Fruit fly (Drosophila melanogaster) whole organism, embryonic: ENCODE results near the gene CG12115.
A peak's percentile ranks its signal among the peaks of the same experiment; 100 is the strongest.

Experiments
- Adf1 ChIP-seq: fragments of 200-800 bp; sonication (Bioruptor generic); IDR thresholded peaks from 2 replicates; pipeline ENCODE4 v1.3.6; 2022; ENCODE audit warnings: missing biosample characterization, missing genetic modification characterization
- BEAF-32 ChIP-seq: fragments of 200-800 bp; sonication (Bioruptor generic); optimal IDR thresholded peaks from 3 replicates; lab custom pipeline; 2017; ENCODE audit warnings: missing biosample characterization, missing genetic modification characterization, mild to moderate bottlenecking, moderate library complexity, missing genetic modification reagents
- CG10274 ChIP-seq: fragments of 200-800 bp; sonication (Bioruptor generic); optimal IDR thresholded peaks from 3 replicates; lab custom pipeline; 2017; ENCODE audit warnings: missing biosample characterization, mild to moderate bottlenecking, missing genetic modification characterization
- CG10366 ChIP-seq: fragments of 200-800 bp; sonication (Bioruptor generic); IDR thresholded peaks from 2 replicates; pipeline ENCODE4 v1.3.6; 2022; ENCODE audit warnings: missing biosample characterization, missing genetic modification characterization
- CG10431 ChIP-seq: fragments of 200-800 bp; sonication (Bioruptor generic); optimal IDR thresholded peaks from 3 replicates; lab custom pipeline; 2018; ENCODE audit warnings: missing biosample characterization, mild to moderate bottlenecking, missing genetic modification characterization
- CG10462 ChIP-seq: fragments of 200-800 bp; sonication (Bioruptor generic); optimal IDR thresholded peaks from 2 replicates; lab custom pipeline; 2016; ENCODE audit warnings: missing biosample characterization, missing genetic modification characterization
- CG11247 ChIP-seq: fragments of 200-800 bp; sonication (Bioruptor generic); IDR thresholded peaks from 2 replicates; pipeline ENCODE4 v1.3.6; 2022; ENCODE audit warnings: missing biosample characterization, missing genetic modification characterization
- CG13287 ChIP-seq: fragments of 200-800 bp; sonication (Bioruptor generic); IDR thresholded peaks from 2 replicates; pipeline ENCODE4 v1.3.6; 2022; ENCODE audit warnings: missing biosample characterization, missing genetic modification characterization; ENCODE audit not compliant: partially characterized antibody
- CG13296 ChIP-seq: fragments of 200-800 bp; sonication (Bioruptor generic); optimal IDR thresholded peaks from 3 replicates; lab custom pipeline; 2018; ENCODE audit warnings: missing biosample characterization, mild to moderate bottlenecking, missing genetic modification characterization
- CG13775 ChIP-seq: fragments of 200-800 bp; sonication (Bioruptor generic); optimal IDR thresholded peaks from 3 replicates; lab custom pipeline; 2017; ENCODE audit warnings: missing biosample characterization, mild to moderate bottlenecking, missing genetic modification characterization
- CG16779 ChIP-seq: fragments of 200-800 bp; sonication (Bioruptor generic); IDR thresholded peaks from 2 replicates; pipeline ENCODE4 v1.3.6; 2022; ENCODE audit warnings: missing biosample characterization, missing genetic modification characterization
- CG17385 ChIP-seq: fragments of 200-800 bp; sonication (Bioruptor generic); optimal IDR thresholded peaks from 3 replicates; lab custom pipeline; 2018; ENCODE audit warnings: missing biosample characterization, mild to moderate bottlenecking, missing genetic modification characterization
- CG17829 ChIP-seq: fragments of 200-800 bp; optimal IDR thresholded peaks from 2 replicates; lab custom pipeline; 2019; ENCODE audit warnings: missing biosample characterization, mild to moderate bottlenecking, missing genetic modification characterization, moderate library complexity
- CG18011 ChIP-seq: fragments of 200-800 bp; sonication (Bioruptor generic); optimal IDR thresholded peaks from 2 replicates; lab custom pipeline; 2017; ENCODE audit warnings: missing biosample characterization, missing genetic modification characterization, mild to moderate bottlenecking, moderate library complexity, missing genotype
- CG31388 ChIP-seq: fragments of 200-800 bp; sonication (Bioruptor generic); optimal IDR thresholded peaks from 2 replicates; lab custom pipeline; 2016; ENCODE audit warnings: missing biosample characterization, missing genetic modification characterization
- CG33213 ChIP-seq: fragments of 200-800 bp; sonication (Bioruptor generic); optimal IDR thresholded peaks from 3 replicates; lab custom pipeline; 2016; ENCODE audit warnings: missing biosample characterization, missing genetic modification characterization
- CG42726 ChIP-seq: fragments of 200-800 bp; sonication (Bioruptor generic); IDR thresholded peaks from 2 replicates; pipeline ENCODE4 v1.3.6; 2022; ENCODE audit warnings: missing biosample characterization, missing genetic modification characterization; ENCODE audit not compliant: partially characterized antibody
- CG4328 ChIP-seq: fragments of 200-800 bp; sonication (Bioruptor generic); optimal IDR thresholded peaks from 3 replicates; lab custom pipeline; 2017; ENCODE audit warnings: missing biosample characterization, missing genetic modification reagents, missing genetic modification characterization
- CG7271 ChIP-seq: fragments of 200-800 bp; sonication (Bioruptor generic); optimal IDR thresholded peaks from 2 replicates; lab custom pipeline; 2018; ENCODE audit warnings: missing biosample characterization, mild to moderate bottlenecking, missing genetic modification characterization, moderate library complexity
- CG7745 ChIP-seq: fragments of 200-800 bp; sonication (Bioruptor generic); optimal IDR thresholded peaks from 2 replicates; lab custom pipeline; 2018; ENCODE audit warnings: missing biosample characterization, mild to moderate bottlenecking, missing genetic modification characterization, moderate library complexity
- Deaf1 ChIP-seq: fragments of 200-800 bp; optimal IDR thresholded peaks from 3 replicates; lab custom pipeline; 2019; ENCODE audit warnings: missing biosample characterization, mild to moderate bottlenecking, missing genetic modification characterization, moderate library complexity
- Fer2 ChIP-seq: fragments of 200-800 bp; sonication (Bioruptor generic); optimal IDR thresholded peaks from 2 replicates; lab custom pipeline; 2018; ENCODE audit warnings: missing biosample characterization, mild to moderate bottlenecking, missing genetic modification characterization, moderate library complexity
- H2.0 ChIP-seq: fragments of 200-800 bp; sonication (Bioruptor generic); IDR thresholded peaks from 2 replicates; pipeline ENCODE4 v1.3.6; 2022; ENCODE audit warnings: missing biosample characterization, missing genetic modification characterization
- HHEX ChIP-seq: fragments of 200-800 bp; sonication (Bioruptor generic); optimal IDR thresholded peaks from 3 replicates; lab custom pipeline; 2017; ENCODE audit warnings: missing biosample characterization, mild to moderate bottlenecking, missing genetic modification characterization, missing genetic modification reagents
- HLH54F ChIP-seq: fragments of 200-800 bp; sonication (Bioruptor generic); optimal IDR thresholded peaks from 3 replicates; lab custom pipeline; 2016; ENCODE audit warnings: missing biosample characterization, missing genetic modification characterization
- Hey ChIP-seq: fragments of 200-800 bp; sonication (Bioruptor generic); optimal IDR thresholded peaks from 3 replicates; lab custom pipeline; 2018; ENCODE audit warnings: missing biosample characterization, mild to moderate bottlenecking, missing genetic modification characterization
- Hr3 ChIP-seq: fragments of 200-800 bp; sonication (Bioruptor generic); optimal IDR thresholded peaks from 3 replicates; lab custom pipeline; 2016; ENCODE audit warnings: missing biosample characterization, missing genetic modification characterization
- Hr51 ChIP-seq, 2 experiments: fragments of 200-800 bp; sonication (Bioruptor generic); optimal IDR thresholded peaks; 2 replicates in 1 of 2; 3 replicates in 1 of 2; lab custom pipeline; 2016 to 2018; ENCODE audit warnings: missing biosample characterization in 2 of 2, missing genetic modification characterization in 2 of 2, mild to moderate bottlenecking in 1 of 2, moderate library complexity in 1 of 2
- Lpt ChIP-seq: fragments of >200 bp; optimal IDR thresholded peaks from 2 replicates; lab custom pipeline; 2018; ENCODE audit warnings: missing biosample characterization, missing genetic modification characterization
- MTF-1 ChIP-seq: fragments of 200-800 bp; sonication (Bioruptor generic); optimal IDR thresholded peaks from 2 replicates; lab custom pipeline; 2018; ENCODE audit warnings: missing biosample characterization, mild to moderate bottlenecking, missing genetic modification characterization, borderline replicate concordance
- Oaz ChIP-seq: fragments of 200-800 bp; sonication (Bioruptor generic); IDR thresholded peaks from 2 replicates; pipeline ENCODE4 v1.3.6; 2022; ENCODE audit warnings: missing biosample characterization, missing genetic modification characterization
- Pdp1 ChIP-seq, 2 experiments: fragments of 200-800 bp; sonication (Bioruptor generic); optimal IDR thresholded peaks; 3 replicates each; lab custom pipeline; 2016; ENCODE audit warnings: missing biosample characterization in 2 of 2, missing genetic modification characterization in 2 of 2, mild to moderate bottlenecking in 1 of 2, moderate library complexity in 1 of 2
- Scr ChIP-seq: fragments of 200-800 bp; sonication (Bioruptor generic); IDR thresholded peaks from 2 replicates; pipeline ENCODE4 v1.3.6; 2022; ENCODE audit warnings: missing biosample characterization, missing genetic modification characterization; ENCODE audit not compliant: partially characterized antibody
- Tbp ChIP-seq: fragments of >200 bp; optimal IDR thresholded peaks from 2 replicates; lab custom pipeline; 2018; ENCODE audit warnings: missing biosample characterization, missing genetic modification characterization
- Xrp1 ChIP-seq: fragments of 200-800 bp; sonication (Bioruptor generic); IDR thresholded peaks from 2 replicates; pipeline ENCODE4 v1.3.6; 2022; ENCODE audit warnings: missing biosample characterization, missing genetic modification characterization
- ac ChIP-seq: fragments of 200-800 bp; sonication (Bioruptor generic); optimal IDR thresholded peaks from 3 replicates; lab custom pipeline; 2017; ENCODE audit warnings: missing biosample characterization, mild to moderate bottlenecking, missing genetic modification characterization
- chn ChIP-seq: fragments of 200-800 bp; sonication (Bioruptor generic); optimal IDR thresholded peaks from 2 replicates; lab custom pipeline; 2016; ENCODE audit warnings: missing biosample characterization, missing genetic modification characterization
- crc ChIP-seq: fragments of 200-800 bp; sonication (Bioruptor generic); optimal IDR thresholded peaks from 2 replicates; lab custom pipeline; 2016; ENCODE audit warnings: missing biosample characterization, missing genetic modification characterization
- ewg ChIP-seq: fragments of 200-800 bp; sonication (Bioruptor generic); optimal IDR thresholded peaks from 3 replicates; lab custom pipeline; 2017; ENCODE audit warnings: mild to moderate bottlenecking, missing biosample characterization, missing genetic modification reagents, missing genetic modification characterization
- gfzf ChIP-seq: fragments of 200-800 bp; sonication (Bioruptor generic); optimal IDR thresholded peaks from 2 replicates; lab custom pipeline; 2016; ENCODE audit warnings: missing biosample characterization, mild to moderate bottlenecking, missing genetic modification characterization, moderate library complexity
- ind ChIP-seq: fragments of 200-800 bp; sonication (Bioruptor generic); optimal IDR thresholded peaks from 3 replicates; lab custom pipeline; 2016; ENCODE audit warnings: missing biosample characterization, missing genetic modification characterization
- maf-S ChIP-seq: fragments of 200-800 bp; sonication (Bioruptor generic); optimal IDR thresholded peaks from 2 replicates; lab custom pipeline; 2016; ENCODE audit warnings: missing biosample characterization, missing genetic modification characterization
- nerfin-2 ChIP-seq: fragments of 200-800 bp; sonication (Bioruptor generic); IDR thresholded peaks from 2 replicates; pipeline ENCODE4 v1.3.6; 2022; ENCODE audit warnings: missing biosample characterization, missing genetic modification characterization; ENCODE audit not compliant: partially characterized antibody
- pfk ChIP-seq: fragments of 200-800 bp; sonication (Bioruptor generic); optimal IDR thresholded peaks from 2 replicates; lab custom pipeline; 2018; ENCODE audit warnings: missing biosample characterization, mild to moderate bottlenecking, missing genetic modification characterization, moderate library complexity
- rib ChIP-seq: fragments of 200-800 bp; sonication (Bioruptor generic); IDR thresholded peaks from 2 replicates; pipeline ENCODE4 v1.3.6; 2022; ENCODE audit warnings: missing biosample characterization, missing genetic modification characterization
- sc ChIP-seq, 3 experiments: fragments of >200 bp in 2 of 3; fragments of 200-800 bp in 1 of 3; sonication (Bioruptor generic) in 1 of 3; optimal IDR thresholded peaks; 2 replicates in 2 of 3; 3 replicates in 1 of 3; lab custom pipeline; 2017; ENCODE audit warnings: mild to moderate bottlenecking in 1 of 3, missing biosample characterization in 1 of 3, missing genetic modification characterization in 1 of 3, missing genetic modification reagents in 1 of 3
- so ChIP-seq: fragments of 200-800 bp; sonication (Bioruptor generic); IDR thresholded peaks from 3 replicates; pipeline ENCODE4 v1.3.6; 2022; ENCODE audit warnings: missing biosample characterization, missing genetic modification characterization
- tap ChIP-seq: fragments of 200-800 bp; optimal IDR thresholded peaks from 3 replicates; lab custom pipeline; 2019; ENCODE audit warnings: missing biosample characterization, mild to moderate bottlenecking, missing genetic modification characterization, moderate library complexity
- unc-4 ChIP-seq: fragments of 200-800 bp; sonication (Bioruptor generic); IDR thresholded peaks from 2 replicates; pipeline ENCODE4 v1.3.6; 2022; ENCODE audit warnings: missing biosample characterization, missing genetic modification characterization; ENCODE audit not compliant: partially characterized antibody
- yki ChIP-seq: fragments of >200 bp; optimal IDR thresholded peaks from 3 replicates; lab custom pipeline; 2018

CG12115 gene

dm6 chrX:9193604-9194003 is 3.2 kb upstream of the CG12115 start, which contains the start of gene CG12106 (continued):
- TF ChIP-seq CG11247 (GFP tag; lab: Robert Waterston, UW) (no peak), CG31388 (GFP tag; lab: Kevin White, UChicago) (no peak), unc-4 (GFP tag; lab: Robert Waterston, UW) (no peak), MTF-1 (GFP tag; lab: Kevin White, UChicago) (no peak), maf-S (GFP tag; lab: Kevin White, UChicago) (no peak), Pdp1 (GFP tag; optimal IDR thresholded peaks at IDR 0.05; lab: Kevin White, UChicago) (peak in 1 of 2 experiments; percentile 20), Hr51 (GFP tag; optimal IDR thresholded peaks at IDR 0.05; lab: Kevin White, UChicago) (peak in 1 of 2 experiments; percentile 48), CG7271 (tag; lab: Kevin White, UChicago) (no peak), Adf1 (GFP tag; lab: Robert Waterston, UW) (no peak), ewg (GFP tag; lab: Kevin White, UChicago) (no peak), rib (no peak), CG17829 (tag; lab: Kevin White, UChicago) (peak; percentile 49), CG7745 (tag; lab: Kevin White, UChicago) (no peak), Xrp1 (GFP tag; lab: Robert Waterston, UW) (peak; percentile 41; the same call in 1 of the 2 replicates), crc (GFP tag; lab: Kevin White, UChicago) (peak; percentile 14), tap (tag; lab: Kevin White, UChicago) (no peak), Hr3 (GFP tag; lab: Kevin White, UChicago) (peak; percentile 4), Scr (GFP tag; lab: Robert Waterston, UW) (no peak), CG33213 (no peak), ind (peak; percentile 51), CG10366 (GFP tag; lab: Robert Waterston, UW) (peak; percentile 36; the same call in 1 of the 2 replicates), Deaf1 (tag; lab: Kevin White, UChicago) (no peak), CG18011 (GFP tag; lab: Kevin White, UChicago) (no peak), Fer2 (tag; lab: Kevin White, UChicago) (no peak), pfk (GFP tag; lab: Kevin White, UChicago) (no peak), gfzf (no peak), H2.0 (GFP tag; lab: Robert Waterston, UW) (no peak; the same call in 1 of the 2 replicates), HHEX (GFP tag; lab: Kevin White, UChicago) (no peak), CG10274 (GFP tag; lab: Kevin White, UChicago) (peak; percentile 36), ac (GFP tag; lab: Kevin White, UChicago) (no peak), Hey (tag; lab: Kevin White, UChicago) (no peak), CG13775 (GFP tag; lab: Kevin White, UChicago) (no peak), CG10431 (GFP tag; lab: Kevin White, UChicago) (no peak), sc (optimal IDR thresholded peaks at IDR 0.05; lab: Kevin White, UChicago) (no peak), sc (GFP tag; optimal IDR thresholded peaks at IDR 0.05; lab: Kevin White, UChicago) (no peak), CG42726 (GFP tag; lab: Robert Waterston, UW) (no peak), chn (GFP tag; lab: Kevin White, UChicago) (peak; percentile 19), Lpt (GFP tag; lab: Kevin White, UChicago) (no peak), CG4328 (GFP tag; lab: Kevin White, UChicago) (no peak), CG13287 (GFP tag; lab: Robert Waterston, UW) (no peak), BEAF-32 (no peak), CG17385 (GFP tag; lab: Kevin White, UChicago) (peak; percentile 50), yki (lab: Kevin White, UChicago) (no peak), Tbp (GFP tag; lab: Kevin White, UChicago) (no peak), nerfin-2 (GFP tag; lab: Robert Waterston, UW) (no peak), Oaz (GFP tag; lab: Robert Waterston, UW) (peak; percentile 42; the same call in 1 of the 2 replicates), CG10462 (GFP tag; lab: Kevin White, UChicago) (no peak), so (GFP tag; lab: Robert Waterston, UW) (no peak), HLH54F (GFP tag; lab: Kevin White, UChicago) (peak; percentile 36), CG13296 (GFP tag; lab: Kevin White, UChicago) (peak; percentile 50), CG16779 (GFP tag; lab: Robert Waterston, UW) (no peak)
